Worm (Caenorhabditis elegans) whole organism, L3 larva: ENCODE data around the gene sas-5.

Source experiments
- R02D3.7 ChIP-seq: fragments of 150-350 bp; optimal IDR thresholded peaks from 2 replicates; lab custom pipeline; 2014; ENCODE audit warnings: missing biosample characterization, missing genetic modification characterization
- ZK546.5 ChIP-seq: sonication (generic microtip); optimal IDR thresholded peaks from 2 replicates; lab custom pipeline; 2017; ENCODE audit warnings: missing biosample characterization, missing genetic modification characterization
- ama-1 ChIP-seq: fragments of 150-350 bp; optimal IDR thresholded peaks from 2 replicates; lab custom pipeline; 2018
- ceh-16 ChIP-seq: sonication (generic microtip); optimal IDR thresholded peaks from 2 replicates; lab custom pipeline; 2017; ENCODE audit warnings: missing biosample characterization, missing genetic modification characterization
- ceh-28 ChIP-seq: fragments of 150-350 bp; optimal IDR thresholded peaks from 2 replicates; lab custom pipeline; 2014; ENCODE audit warnings: missing biosample characterization, missing genetic modification reagents, missing genetic modification characterization
- ceh-82 ChIP-seq: fragments of 150-350 bp; optimal IDR thresholded peaks from 2 replicates; lab custom pipeline; 2014; ENCODE audit warnings: missing biosample characterization, missing genetic modification characterization
- egl-27 ChIP-seq: sonication (generic microtip); optimal IDR thresholded peaks from 4 replicates; lab custom pipeline; 2017; ENCODE audit warnings: missing biosample characterization, missing genetic modification reagents, missing genetic modification characterization
- elt-1 ChIP-seq: fragments of 150-350 bp; optimal IDR thresholded peaks from 2 replicates; lab custom pipeline; 2014; ENCODE audit warnings: missing biosample characterization, missing genetic modification characterization
- elt-2 ChIP-seq: sonication (generic microtip); optimal IDR thresholded peaks from 2 replicates; lab custom pipeline; 2016; ENCODE audit warnings: missing genetic modification reagents, mild to moderate bottlenecking, missing genetic modification characterization, missing compliant biosample characterization
- elt-3 ChIP-seq, 3 experiments: fragments of 150-350 bp in 1 of 3; sonication (generic microtip) in 2 of 3; optimal IDR thresholded peaks; 2 replicates in 2 of 3; 4 replicates in 1 of 3; lab custom pipeline; 2014 to 2017; ENCODE audit warnings: missing biosample characterization in 3 of 3, missing genetic modification characterization in 3 of 3
- fkh-10 ChIP-seq: sonication (generic microtip); optimal IDR thresholded peaks from 2 replicates; lab custom pipeline; 2017; ENCODE audit warnings: missing biosample characterization, missing genetic modification reagents, missing genetic modification characterization
- fkh-2 ChIP-seq: fragments of 150-350 bp; optimal IDR thresholded peaks from 2 replicates; lab custom pipeline; 2014; ENCODE audit warnings: missing biosample characterization, missing genetic modification reagents, missing genetic modification characterization
- hmg-11 ChIP-seq: sonication (generic microtip); optimal IDR thresholded peaks from 2 replicates; lab custom pipeline; 2016; ENCODE audit warnings: missing genetic modification characterization, missing compliant biosample characterization
- jun-1 ChIP-seq: fragments of 150-350 bp; optimal IDR thresholded peaks from 2 replicates; lab custom pipeline; 2014; ENCODE audit warnings: missing biosample characterization, missing genetic modification reagents, missing genetic modification characterization
- lin-39 ChIP-seq: fragments of 150-350 bp; optimal IDR thresholded peaks from 2 replicates; lab custom pipeline; 2018; ENCODE audit warnings: missing biosample characterization, missing genetic modification reagents, missing genetic modification characterization
- mml-1 ChIP-seq: fragments of 150-350 bp; sonication (generic microtip); optimal IDR thresholded peaks from 3 replicates; lab custom pipeline; 2014; ENCODE audit warnings: missing biosample characterization, missing genetic modification characterization
- nfya-1 ChIP-seq: sonication (generic microtip); optimal IDR thresholded peaks from 2 replicates; lab custom pipeline; 2017; ENCODE audit warnings: missing genetic modification characterization, mild to moderate bottlenecking, missing compliant biosample characterization, antibody characterized with exemption, moderate library complexity; ENCODE audit not compliant: insufficient read depth
- nhr-11 ChIP-seq: fragments of 150-350 bp; optimal IDR thresholded peaks from 2 replicates; lab custom pipeline; 2014; ENCODE audit warnings: missing biosample characterization, missing genetic modification characterization
- nhr-23 ChIP-seq: fragments of 150-350 bp; optimal IDR thresholded peaks from 2 replicates; lab custom pipeline; 2014; ENCODE audit warnings: missing biosample characterization, missing genetic modification reagents, missing genetic modification characterization
- nhr-237 ChIP-seq: fragments of 150-350 bp; optimal IDR thresholded peaks from 2 replicates; lab custom pipeline; 2014; ENCODE audit warnings: missing biosample characterization, missing genetic modification characterization
- nhr-25 ChIP-seq: sonication (generic microtip); optimal IDR thresholded peaks from 2 replicates; lab custom pipeline; 2017; ENCODE audit warnings: missing biosample characterization, missing genetic modification characterization
- nhr-28 ChIP-seq: fragments of 150-350 bp; optimal IDR thresholded peaks from 2 replicates; lab custom pipeline; 2014; ENCODE audit warnings: missing biosample characterization, missing genetic modification characterization
- nhr-43 ChIP-seq: sonication (generic microtip); optimal IDR thresholded peaks from 2 replicates; lab custom pipeline; 2016; ENCODE audit warnings: mild to moderate bottlenecking, missing genetic modification characterization, missing compliant biosample characterization; ENCODE audit not compliant: poor library complexity, severe bottlenecking
- nhr-67 ChIP-seq: fragments of 150-350 bp; optimal IDR thresholded peaks from 2 replicates; lab custom pipeline; 2014; ENCODE audit warnings: missing biosample characterization, missing genetic modification characterization
- nhr-77 ChIP-seq: fragments of 150-350 bp; optimal IDR thresholded peaks from 2 replicates; lab custom pipeline; 2014; ENCODE audit warnings: missing biosample characterization, missing genetic modification characterization
- pha-4 ChIP-seq: fragments of 150-350 bp; optimal IDR thresholded peaks from 2 replicates; lab custom pipeline; 2014; ENCODE audit warnings: missing biosample characterization, missing genetic modification reagents, missing genetic modification characterization
- pqm-1 ChIP-seq: fragments of 150-350 bp; optimal IDR thresholded peaks from 2 replicates; lab custom pipeline; 2017; ENCODE audit warnings: missing biosample characterization, missing genetic modification characterization, inconsistent platforms
- sea-2 ChIP-seq: fragments of 150-350 bp; sonication (generic microtip); optimal IDR thresholded peaks from 4 replicates; lab custom pipeline; 2014; ENCODE audit warnings: missing biosample characterization, missing genetic modification reagents, missing genetic modification characterization
- skn-1 ChIP-seq: fragments of 150-350 bp; optimal IDR thresholded peaks from 2 replicates; lab custom pipeline; 2014; ENCODE audit warnings: missing biosample characterization, missing genetic modification characterization
- snpc-4 ChIP-seq: fragments of 150-350 bp; optimal IDR thresholded peaks from 2 replicates; lab custom pipeline; 2014; ENCODE audit warnings: missing biosample characterization, missing genetic modification characterization
- unc-39 ChIP-seq: sonication (generic microtip); optimal IDR thresholded peaks from 4 replicates; lab custom pipeline; 2017; ENCODE audit warnings: missing biosample characterization, missing genetic modification characterization
- unc-62 ChIP-seq: fragments of 150-350 bp; sonication (generic microtip); optimal IDR thresholded peaks from 4 replicates; lab custom pipeline; 2014; ENCODE audit warnings: missing biosample characterization, missing genetic modification reagents, missing genetic modification characterization
- zag-1 ChIP-seq: fragments of 150-350 bp; optimal IDR thresholded peaks from 2 replicates; lab custom pipeline; 2014; ENCODE audit warnings: missing biosample characterization, missing genetic modification characterization
- ztf-4 ChIP-seq: fragments of 150-350 bp; optimal IDR thresholded peaks from 2 replicates; lab custom pipeline; 2014; ENCODE audit warnings: missing biosample characterization, missing genetic modification characterization

sas-5 gene

DNA sequence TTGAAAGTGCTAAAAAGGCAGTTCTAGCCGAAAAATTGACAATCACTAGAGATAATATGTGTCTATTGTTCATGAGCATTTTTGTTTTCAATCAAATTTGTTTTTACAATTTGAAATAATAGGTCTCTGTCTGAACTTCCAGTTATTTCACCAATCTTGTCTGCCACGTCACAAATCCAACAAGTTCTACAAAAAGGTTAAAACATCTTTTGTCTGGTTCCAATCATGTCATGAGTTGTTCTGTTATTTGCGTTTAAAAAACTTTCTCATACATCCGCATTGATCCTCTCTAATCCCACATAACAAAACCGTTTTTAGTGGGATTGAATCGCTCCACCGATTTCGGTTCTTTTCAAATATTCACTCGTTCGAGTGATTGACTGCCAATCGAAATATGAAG, 9.7 kb upstream of the sas-5 start, which contains the start of gene F35B12.9:
Gene F35B12.9, plus strand, starts transcription at position 372 of the 400 bp plus-strand sequence.
- no peak for TF ChIP-seq unc-39 (tag; lab: Kevin White, UChicago)
- no peak for TF ChIP-seq nfya-1 (tag; lab: Kevin White, UChicago)

- TF ChIP-seq pqm-1 (tag; lab: Kevin White, UChicago) (peak; percentile 77), pha-4 (tag; lab: Kevin White, UChicago) (peak; percentile 47), nhr-43 (tag; lab: Kevin White, UChicago) (no peak), elt-2 (tag; lab: Kevin White, UChicago) (peak; percentile 76)
These were observed 6.1 kb upstream of the sas-5 start, which contains the start of gene dhs-20 for ce11 chrV:11604484-11604883. Gene dhs-20, minus strand, starts transcription at chrV:11604563.

DNA sequence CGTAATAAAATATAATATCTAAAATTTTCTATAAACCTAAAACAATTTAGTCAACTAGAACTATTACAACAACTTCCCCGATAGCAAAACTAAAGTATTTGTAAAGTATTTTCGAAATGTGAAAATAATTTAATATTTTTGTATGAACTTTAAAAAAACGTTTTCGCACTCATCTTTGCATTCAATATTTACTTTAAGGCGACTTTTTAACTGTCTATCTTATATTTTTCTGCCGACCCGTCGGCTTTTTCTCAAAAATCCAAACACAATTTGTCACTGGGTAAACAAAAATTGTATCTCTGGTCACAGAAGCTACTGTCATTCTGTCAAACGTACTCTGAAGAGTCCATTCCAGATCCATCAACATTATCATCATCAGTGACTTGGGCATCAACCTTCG, 5.3 kb upstream of the sas-5 start:
- TF ChIP-seq pha-4 (tag; lab: Kevin White, UChicago): peak; percentile 91
- TF ChIP-seq mml-1 (tag; lab: Kevin White, UChicago): no peak
- TF ChIP-seq ceh-16 (tag; lab: Kevin White, UChicago): no peak
- TF ChIP-seq egl-27 (tag; lab: Kevin White, UChicago): no peak
- TF ChIP-seq pqm-1 (tag; lab: Kevin White, UChicago): no peak
- no peak for TF ChIP-seq nhr-237 (tag; lab: Kevin White, UChicago)
- no peak for TF ChIP-seq sea-2 (GFP tag; lab: Kevin White, UChicago)
- TF ChIP-seq ceh-82: no peak

DNA sequence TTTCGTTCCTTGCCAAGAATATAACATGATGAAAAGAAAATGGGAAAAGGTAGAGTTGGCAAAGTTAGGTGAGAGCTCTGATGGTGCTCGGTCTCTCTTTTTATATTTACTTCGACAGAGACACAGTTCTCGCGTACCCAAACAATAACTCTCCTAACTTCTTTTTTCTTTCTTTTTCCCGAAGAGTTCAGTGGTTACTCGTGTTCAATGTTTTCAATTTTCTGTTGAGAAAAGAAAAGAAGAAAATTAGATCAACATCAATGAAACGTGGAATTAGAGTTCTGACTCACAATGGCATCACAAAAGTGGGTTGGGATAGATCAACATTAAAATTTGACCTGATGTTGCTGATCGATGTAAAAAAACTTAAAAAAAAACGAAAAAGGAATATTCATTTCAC, 4.1 kb upstream of the sas-5 start, which contains the start of gene idpp-16:
Gene idpp-16, minus strand, starts transcription at position 101 of the 400 bp plus-strand sequence.
- TF ChIP-seq pha-4 (tag; lab: Kevin White, UChicago): peak; percentile 74
- no peak for TF ChIP-seq zag-1 (tag; lab: Kevin White, UChicago)
- TF ChIP-seq hmg-11 (tag; lab: Kevin White, UChicago): no peak
- TF ChIP-seq nhr-23 (tag; lab: Kevin White, UChicago): no peak
- no peak for TF ChIP-seq R02D3.7 (tag; lab: Kevin White, UChicago)
- TF ChIP-seq nhr-25 (tag; lab: Kevin White, UChicago): no peak

DNA sequence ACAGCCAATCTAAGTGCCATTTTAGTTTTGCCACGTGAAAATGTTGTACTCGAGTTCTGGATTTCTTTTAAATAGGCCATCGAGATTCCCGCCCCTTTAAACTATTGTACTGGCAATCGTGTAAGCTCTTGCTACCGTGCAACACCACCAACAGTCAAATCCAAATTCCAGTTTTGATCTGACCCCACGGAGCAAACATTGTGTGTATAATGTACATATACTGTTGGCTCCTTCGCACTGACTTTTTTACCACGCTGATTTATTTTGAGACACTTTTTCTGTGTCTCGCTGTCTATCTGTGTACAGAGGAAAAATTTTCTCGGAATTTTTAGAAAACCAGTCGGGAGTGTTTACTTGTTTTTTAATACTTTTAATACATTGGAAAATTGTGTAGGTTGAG, 488 bp upstream of the sas-5 start, which contains the start of gene piit-1:
Gene piit-1, minus strand, starts transcription at position 101 of the 400 bp plus-strand sequence.
- TF ChIP-seq nhr-23 (tag; lab: Kevin White, UChicago) (no peak), unc-62 (GFP tag; lab: Kevin White, UChicago) (no peak), ztf-4 (no peak), nhr-67 (tag; lab: Kevin White, UChicago) (no peak), pha-4 (tag; lab: Kevin White, UChicago) (peak; percentile 32), skn-1 (no peak), ZK546.5 (no peak)
- TF ChIP-seq, all 47 proteins: peak for 1

DNA sequence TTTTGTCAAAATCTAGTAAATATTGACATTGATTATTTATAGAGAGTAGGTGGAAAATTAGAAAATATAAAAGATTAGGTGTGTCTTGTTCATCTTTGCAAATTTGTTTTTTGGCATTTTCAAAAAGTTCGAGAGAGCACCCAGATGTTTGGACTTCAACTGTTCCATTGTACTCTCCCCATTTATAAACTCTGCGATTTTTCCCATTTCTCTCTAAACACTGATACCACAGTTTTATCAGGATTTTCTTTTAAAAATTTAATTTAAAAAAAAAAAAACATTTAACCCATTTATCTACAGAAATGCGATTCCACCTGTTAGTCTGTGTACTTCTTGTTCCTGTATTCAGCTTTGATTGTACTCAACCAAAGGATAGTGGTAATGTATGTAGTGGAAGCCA, 2.5 kb downstream of the sas-5 start, which contains the start of gene tag-290:
Gene tag-290, plus strand, starts transcription at position 301 of the 400 bp plus-strand sequence.
- peak; percentile 74 for TF ChIP-seq pha-4 (tag; lab: Kevin White, UChicago)
- TF ChIP-seq nhr-23 (tag; lab: Kevin White, UChicago): no peak
- TF ChIP-seq nhr-11 (tag; lab: Kevin White, UChicago): no peak
- no peak for TF ChIP-seq jun-1 (tag; lab: Kevin White, UChicago)

- TF ChIP-seq nhr-77 (tag; lab: Kevin White, UChicago): no peak
- peak; percentile 32 for TF ChIP-seq nhr-43 (tag; lab: Kevin White, UChicago)
- TF ChIP-seq snpc-4 (tag; lab: Kevin White, UChicago): no peak
- TF ChIP-seq elt-1 (tag; lab: Kevin White, UChicago): peak; percentile 97
- TF ChIP-seq elt-3 (tag; optimal IDR thresholded peaks at IDR 0.05; lab: Kevin White, UChicago): peak in 2 of 3 experiments; percentile 90 to 97
- TF ChIP-seq zag-1 (tag; lab: Kevin White, UChicago): no peak
- TF ChIP-seq ama-1 (lab: Kevin White, UChicago): no peak
- TF ChIP-seq nhr-23 (tag; lab: Kevin White, UChicago): peak; percentile 80
- TF ChIP-seq pqm-1 (tag; lab: Kevin White, UChicago): peak; percentile 36
- TF ChIP-seq lin-39: no peak
- TF ChIP-seq fkh-2 (tag; lab: Kevin White, UChicago): no peak
- TF ChIP-seq elt-2 (tag; lab: Kevin White, UChicago): peak; percentile 65
- peak; percentile 28 for TF ChIP-seq ceh-28 (tag; lab: Kevin White, UChicago)
- TF ChIP-seq skn-1: no peak
- TF ChIP-seq nhr-25 (tag; lab: Kevin White, UChicago): peak; percentile 93
- TF ChIP-seq R02D3.7 (tag; lab: Kevin White, UChicago): peak; percentile 30
- no peak for TF ChIP-seq nhr-28 (tag; lab: Kevin White, UChicago)
- TF ChIP-seq fkh-10 (GFP tag; lab: Kevin White, UChicago): no peak
These were observed 4.4 kb downstream of the sas-5 start for ce11 chrV:11614805-11615497.
